Fruit fly (Drosophila melanogaster) whole organism, larva: ENCODE measurements around the gene GluClalpha.

Source experiments
- noc ChIP-seq: fragments of 200-800 bp; sonication (Bioruptor generic); optimal IDR thresholded peaks from 3 replicates; lab custom pipeline; 2019; ENCODE audit warnings: missing biosample characterization, mild to moderate bottlenecking, missing genetic modification characterization, moderate library complexity

Gene GluClalpha

DNA sequence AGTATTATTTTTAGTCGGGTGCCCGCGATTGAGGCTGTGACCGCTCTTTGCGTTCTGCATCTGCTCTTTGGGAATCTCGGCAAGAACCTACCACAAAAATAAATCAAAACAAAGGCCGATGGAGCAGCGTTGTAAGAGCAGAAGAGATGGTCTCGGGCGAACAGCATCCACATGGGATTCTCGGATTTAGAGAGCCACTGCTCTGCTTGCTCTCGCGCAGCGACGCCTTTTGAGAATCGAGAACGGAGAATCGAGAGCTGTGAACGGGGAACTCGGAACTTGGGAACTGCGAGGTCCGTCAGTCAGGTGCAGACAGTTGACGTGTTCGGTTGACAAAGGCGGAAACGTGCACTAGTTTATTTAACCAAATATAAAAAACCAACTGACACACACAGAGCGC, at the start of gene GluClalpha:
Gene GluClalpha, plus strand, starts transcription at position 301 of the 400 bp plus-strand sequence.
- no peak for TF ChIP-seq noc

DNA sequence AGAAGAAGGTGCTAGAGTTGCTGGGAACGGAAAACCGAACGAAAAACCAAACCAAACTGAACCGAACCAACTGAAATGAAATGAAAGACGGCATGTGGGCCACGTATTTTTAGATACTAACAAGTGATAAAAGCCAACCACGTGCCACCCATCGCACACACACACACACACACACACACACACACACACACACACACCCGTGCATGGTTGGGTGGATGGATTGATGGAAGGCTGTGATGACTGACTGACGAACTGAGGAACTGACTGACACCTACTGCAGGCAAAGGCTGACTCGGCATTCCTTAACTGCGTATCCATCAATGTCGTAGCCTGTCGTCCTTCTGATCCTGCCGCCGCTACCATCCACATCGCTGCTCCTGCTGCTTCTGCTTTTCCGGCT, 48.1 kb upstream of the GluClalpha start:
- TF ChIP-seq noc: no peak

DNA sequence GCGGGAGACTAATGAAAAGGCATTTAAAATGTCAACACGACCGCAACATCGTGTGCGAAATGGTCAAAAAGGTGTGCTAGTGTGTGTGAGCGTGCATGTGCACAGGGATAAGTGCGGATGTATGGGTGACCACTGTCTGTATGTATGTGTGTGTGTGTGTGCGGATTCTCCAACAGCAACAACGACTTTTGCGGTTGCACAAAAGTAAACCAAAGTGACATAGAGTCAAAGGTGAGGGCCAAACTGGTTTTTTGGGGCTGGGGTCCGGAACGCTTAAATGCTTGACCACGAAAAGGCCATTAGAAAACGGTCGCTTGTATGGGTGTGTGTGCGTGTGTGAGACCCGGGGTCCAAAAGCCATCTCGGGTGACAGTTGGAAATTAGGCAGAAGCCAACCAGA, 27.1 kb upstream of the GluClalpha start:
- no peak for TF ChIP-seq noc

DNA sequence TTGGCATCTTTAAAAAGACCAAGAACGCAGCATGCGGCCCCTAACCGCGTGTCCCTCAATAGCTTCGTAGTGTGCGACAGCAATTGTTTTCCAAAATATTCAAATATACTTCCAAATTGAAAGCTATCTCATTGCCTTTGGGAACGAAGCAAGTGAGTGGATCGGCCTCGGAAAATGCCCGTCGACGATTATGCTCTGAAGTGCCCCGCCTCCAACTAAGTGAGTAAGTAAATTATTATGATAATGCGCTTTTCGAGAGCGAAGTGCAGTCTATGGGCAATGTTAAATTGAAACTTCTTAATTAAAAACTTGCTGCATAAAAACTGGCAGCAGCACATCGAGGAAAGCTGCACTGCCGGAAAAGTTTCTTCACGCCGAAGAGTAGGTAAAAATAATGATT, 14.7 kb upstream of the GluClalpha start, which contains the start of gene CG34286:
Gene CG34286, minus strand, starts transcription at position 101 of the 400 bp plus-strand sequence.
- TF ChIP-seq noc: no peak

DNA sequence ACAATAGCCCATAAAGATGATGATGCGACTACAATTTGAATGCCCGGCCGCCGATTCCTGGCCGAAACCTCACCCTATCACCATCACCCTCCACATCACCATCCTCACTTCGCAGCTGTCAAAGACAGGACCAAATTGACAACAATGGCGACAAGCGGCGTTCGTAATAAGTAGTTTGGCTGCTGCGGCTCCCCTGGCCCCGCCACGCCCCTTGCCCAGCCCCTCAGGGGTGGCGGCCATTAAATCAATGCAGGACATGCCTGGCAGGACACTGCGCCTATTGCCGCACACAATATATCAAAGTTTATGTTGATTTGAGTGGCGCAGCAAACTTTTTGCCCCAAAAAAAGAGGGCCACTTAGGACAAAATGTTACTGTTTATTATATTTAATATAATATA, 4.9 kb upstream of the GluClalpha start:
- no peak for TF ChIP-seq noc

DNA sequence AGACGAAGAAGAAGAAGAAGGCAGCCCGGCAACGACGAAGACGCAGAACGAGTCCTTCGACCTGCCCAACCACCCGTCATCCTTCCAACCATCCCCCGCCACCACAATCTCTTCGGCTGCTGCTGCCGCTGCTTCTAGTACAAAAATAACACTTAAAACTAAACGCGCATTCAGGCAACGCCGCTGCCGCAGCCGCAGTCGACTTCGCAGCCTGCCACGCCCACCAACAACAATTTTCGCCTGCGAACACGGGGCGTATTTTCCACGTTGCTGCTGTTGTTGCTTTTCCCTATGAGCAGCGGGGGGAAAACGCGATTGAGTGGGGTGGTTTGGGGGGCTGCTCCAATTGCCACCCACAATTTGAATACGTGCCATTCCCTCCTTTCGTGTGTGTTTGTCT, 2.7 kb upstream of the GluClalpha start:
- no peak for TF ChIP-seq noc

DNA sequence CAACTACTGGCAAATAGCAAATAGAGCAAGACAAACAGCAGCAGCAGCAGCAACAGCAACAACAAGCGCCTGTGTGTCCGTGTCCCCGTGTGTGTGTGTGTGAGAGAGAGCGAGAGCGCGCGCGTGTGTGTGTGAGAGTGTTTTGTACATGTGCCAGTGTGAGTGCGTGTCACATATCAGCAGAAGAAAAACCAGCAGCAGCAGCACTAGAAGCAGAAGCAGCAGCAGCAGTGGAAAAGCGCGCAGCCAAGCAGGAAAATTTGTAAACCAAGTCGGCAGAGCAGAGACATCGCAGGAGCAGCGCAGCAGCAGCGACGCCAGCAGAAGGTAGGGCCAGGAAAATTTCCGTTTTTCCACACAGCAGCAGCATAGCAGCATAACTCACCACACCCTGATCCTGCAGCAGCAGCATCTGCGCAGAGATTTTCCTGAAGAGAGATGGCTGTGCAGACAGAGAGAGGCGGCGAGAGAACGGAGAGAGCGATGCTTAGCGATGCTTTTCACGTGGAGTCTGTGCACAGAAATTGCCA, 503 bp downstream of the GluClalpha start:
- TF ChIP-seq noc: no peak

DNA sequence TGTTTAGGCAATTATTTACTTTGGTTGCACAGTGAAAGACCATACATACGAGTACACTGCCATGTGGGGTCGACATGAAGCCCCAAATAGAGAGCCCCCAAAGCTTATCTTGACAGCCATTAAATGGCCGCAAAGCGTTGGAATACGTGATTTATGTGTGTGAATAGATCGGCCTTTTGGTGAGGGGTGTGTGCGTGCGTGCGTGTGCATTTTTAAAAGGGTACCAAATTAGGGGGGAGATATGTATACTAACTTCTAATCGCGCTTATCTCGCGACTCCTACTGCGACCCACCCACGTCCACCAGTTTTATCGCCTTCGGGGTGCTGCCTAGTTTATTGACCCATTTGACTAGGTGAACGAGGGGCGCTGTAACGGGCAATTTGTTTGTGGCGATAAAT, 12.4 kb downstream of the GluClalpha start:
- TF ChIP-seq noc: no peak

DNA sequence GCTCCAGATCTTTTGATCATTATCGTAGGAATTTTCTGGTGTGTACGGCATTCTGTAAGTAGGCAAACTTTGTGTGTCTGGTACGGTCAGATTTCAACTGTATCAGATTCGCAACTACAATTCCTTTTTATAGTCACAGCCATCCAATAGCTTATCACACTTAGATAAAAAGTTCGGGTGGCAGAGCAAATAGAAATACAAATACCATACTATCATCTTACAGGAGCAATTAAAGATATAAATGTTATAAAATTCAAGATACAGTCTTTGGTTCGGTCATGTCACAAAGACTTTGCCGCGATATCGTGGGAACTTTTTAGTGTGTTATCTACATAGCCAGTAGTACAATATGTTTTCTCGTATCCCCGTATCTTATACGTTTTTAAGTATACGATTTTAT, 42.6 kb downstream of the GluClalpha start, which contains the start of gene Acsx1L:
Gene Acsx1L, minus strand, starts transcription at position 101 of the 400 bp plus-strand sequence.
- no peak for TF ChIP-seq noc

DNA sequence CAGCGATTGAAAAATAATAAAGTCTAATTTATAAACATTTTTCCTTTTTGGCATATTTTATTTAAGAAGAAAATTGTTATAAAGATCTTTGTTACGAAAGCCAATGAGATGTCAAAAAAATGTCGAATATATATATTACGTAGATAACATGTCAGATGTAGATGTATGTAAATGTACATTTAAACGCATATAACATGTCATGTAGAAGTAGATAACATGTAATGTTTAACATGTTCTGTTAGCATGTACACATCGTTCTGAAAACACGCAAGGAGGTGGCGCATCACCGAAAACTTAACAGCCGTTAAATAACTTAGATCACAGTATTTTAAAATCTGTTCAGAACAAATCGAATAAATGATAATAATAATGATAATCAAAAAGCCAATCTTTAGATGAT, 43.6 kb downstream of the GluClalpha start:
- TF ChIP-seq noc: no peak

DNA sequence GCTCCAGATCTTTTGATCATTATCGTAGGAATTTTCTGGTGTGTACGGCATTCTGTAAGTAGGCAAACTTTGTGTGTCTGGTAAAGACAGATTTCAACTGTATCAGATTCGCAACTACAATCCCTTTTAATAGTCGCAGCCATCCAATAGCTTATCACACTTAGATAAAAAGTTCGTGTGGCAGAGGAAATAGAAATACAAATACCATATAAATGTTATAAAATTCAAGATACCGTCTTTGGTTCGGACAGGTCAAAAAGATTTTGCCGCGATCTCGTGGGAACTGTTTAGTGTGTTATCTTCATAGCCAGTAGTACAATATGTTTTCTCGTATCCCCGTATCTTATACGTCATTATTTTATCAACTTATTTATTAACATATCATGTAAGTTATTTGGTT, 46.7 kb downstream of the GluClalpha start, which contains the start of gene Acsx1R:
Gene Acsx1R, minus strand, starts transcription at position 101 of the 400 bp plus-strand sequence.
- no peak for TF ChIP-seq noc

DNA sequence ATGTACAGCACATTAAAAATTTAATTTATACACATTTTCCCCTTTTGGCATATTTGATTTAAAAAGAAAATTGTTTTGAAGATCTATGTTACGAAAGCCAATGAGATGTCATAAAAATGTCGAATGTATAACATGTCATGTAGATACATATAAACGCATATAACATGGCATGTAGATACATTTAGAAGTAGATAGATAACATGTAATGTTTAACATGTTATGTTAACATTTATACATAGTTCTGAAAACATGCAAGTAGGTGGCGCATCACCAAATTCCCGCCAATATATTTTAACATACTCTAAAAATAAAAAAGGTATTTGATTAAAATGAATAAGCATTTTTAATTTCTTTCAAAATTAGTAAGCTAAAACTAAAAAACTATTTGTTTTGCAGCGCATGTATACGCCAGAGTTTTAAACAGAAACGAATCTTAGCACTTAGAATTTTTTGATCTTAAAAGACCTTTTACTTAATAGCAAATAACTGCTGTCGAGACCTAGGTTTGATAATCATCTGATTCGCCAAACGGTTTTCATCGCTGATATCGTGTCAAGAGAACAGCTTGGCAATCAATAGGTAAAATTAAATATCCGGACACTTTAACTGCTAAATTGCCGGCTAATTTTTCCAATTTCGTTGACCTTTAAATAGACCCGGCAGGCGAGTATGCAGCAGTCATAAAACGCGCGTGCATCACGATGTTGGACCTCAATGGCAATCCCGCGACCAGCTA, 47.7 kb downstream of the GluClalpha start, which contains the start of gene Acsx2:
Gene Acsx2, plus strand, starts transcription at position 686 of the 736 bp plus-strand sequence.
- TF ChIP-seq noc: no peak

DNA sequence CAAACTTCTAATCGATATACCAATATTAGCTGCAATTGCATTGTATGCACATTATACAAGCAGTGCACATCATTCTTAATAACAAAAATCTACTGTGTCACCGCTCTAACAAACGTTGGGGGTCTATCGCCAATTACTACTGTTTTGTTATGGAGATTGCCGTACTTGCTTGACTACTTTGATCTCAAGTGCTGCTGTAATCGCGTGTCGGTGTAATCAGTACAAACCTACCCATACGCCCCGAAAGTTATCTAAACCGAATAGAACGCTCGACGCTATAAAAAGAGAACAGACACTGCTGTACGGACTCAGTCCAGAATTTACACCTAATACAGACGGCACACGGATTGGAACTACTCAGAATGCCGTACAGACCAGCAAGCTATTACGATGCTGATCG, 50.4 kb downstream of the GluClalpha start, which contains the start of gene Acsx3:
Gene Acsx3, plus strand, starts transcription at position 301 of the 400 bp plus-strand sequence.
- TF ChIP-seq noc: no peak

DNA sequence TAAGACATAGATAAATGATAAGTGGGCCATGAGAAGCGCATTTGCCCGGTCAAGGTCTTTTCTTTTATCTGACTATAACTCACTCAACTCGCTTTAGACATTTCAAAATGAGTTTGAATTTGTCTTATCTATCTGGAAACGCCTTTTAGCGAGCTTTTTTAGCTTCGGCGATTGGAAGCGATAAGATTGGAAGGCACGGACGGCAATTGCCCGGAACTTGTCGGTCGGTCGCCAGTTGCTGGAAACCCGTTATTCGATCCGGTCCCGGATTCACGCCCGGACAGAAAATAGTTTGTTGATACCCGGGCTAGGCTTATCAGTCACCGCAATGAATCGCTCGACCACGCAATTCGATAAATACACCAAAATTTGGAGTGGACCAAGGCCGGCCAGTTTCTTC, 52.8 kb downstream of the GluClalpha start, which contains the start of gene Acsx4:
Gene Acsx4, plus strand, starts transcription at position 233 of the 400 bp plus-strand sequence.
- peak; percentile 17 for TF ChIP-seq noc

DNA sequence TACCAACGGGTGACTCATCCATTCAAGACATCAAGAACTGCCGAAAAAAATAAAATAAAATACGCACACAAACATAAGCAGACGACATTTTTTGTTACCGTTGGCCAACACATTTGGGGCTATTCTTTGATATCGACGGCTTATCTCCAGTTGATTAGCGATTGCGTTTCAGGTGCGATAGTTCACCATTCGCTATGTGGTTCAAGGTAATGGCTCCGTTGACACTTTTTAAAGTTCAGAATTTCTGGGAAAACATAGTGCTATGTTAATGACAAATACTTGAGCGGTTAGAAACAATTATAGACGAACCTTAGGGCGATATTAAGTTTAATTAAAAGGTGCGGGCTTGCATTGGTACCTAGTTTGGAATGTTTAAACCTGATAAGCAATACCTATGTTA, 54.9 kb downstream of the GluClalpha start:
- no peak for TF ChIP-seq noc

DNA sequence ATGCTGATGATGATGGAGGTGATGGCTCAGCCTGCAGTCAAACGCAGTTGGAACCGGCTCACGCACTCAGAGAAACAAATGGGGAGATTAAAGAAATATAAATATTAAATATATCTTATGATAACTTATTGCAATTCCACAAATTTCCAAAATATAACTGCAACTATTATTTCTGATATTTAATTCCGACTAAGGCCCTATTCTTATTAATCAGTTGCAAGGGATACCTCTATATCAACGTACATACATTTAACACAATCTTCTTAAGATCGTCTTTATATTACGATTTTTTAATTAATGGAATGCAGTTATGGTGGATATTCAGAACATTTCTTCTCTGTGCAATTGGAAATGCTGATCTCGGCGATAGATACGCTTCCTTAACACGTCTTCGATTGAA, 58.3 kb downstream of the GluClalpha start:
- TF ChIP-seq noc: no peak

DNA sequence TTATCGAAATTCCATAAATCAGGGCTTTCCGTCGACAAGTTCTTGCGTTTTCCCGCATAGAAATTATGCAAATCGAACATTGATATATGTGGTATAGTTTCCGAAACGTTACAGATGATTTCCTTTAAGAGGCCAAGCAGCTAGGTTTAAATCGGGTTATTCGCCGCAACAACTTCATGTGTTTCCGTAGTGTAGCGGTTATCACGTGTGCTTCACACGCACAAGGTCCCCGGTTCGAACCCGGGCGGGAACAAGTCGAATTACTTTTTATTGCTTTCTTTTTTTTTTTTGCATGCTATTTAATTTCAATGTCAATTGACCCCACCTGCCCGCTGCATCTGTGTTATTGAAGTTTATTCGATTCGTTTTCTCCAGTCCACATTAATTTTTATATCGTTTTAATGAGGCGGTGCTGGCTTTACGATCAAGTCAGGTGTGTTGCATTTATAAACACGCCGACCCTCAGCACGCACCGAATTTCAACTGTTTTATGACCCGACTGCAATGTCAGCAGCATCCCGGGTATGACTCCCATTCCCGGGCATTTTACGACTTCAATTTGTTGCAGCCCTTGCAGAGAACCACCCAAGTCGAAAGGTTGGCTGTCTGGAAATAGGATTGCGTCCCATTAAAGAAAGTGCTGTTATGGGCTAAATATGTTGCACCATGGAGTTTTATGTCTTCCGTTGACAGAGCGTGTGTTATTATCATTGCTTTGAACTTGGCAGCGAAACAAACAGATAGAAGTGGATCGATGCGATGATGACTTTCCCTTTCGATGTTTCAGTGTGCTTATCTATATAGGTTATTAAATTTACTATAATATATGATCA, 59.6 kb downstream of the GluClalpha start:
- no peak for TF ChIP-seq noc
